Fruit fly (Drosophila melanogaster) S2 (cell line): ENCODE measurements around the gene Rgl.

ENCODE experiments used
- CG8478 ChIP-seq: fragments of >200 bp; optimal IDR thresholded peaks from 2 replicates; lab custom pipeline; 2018
- CTCF ChIP-seq, 2 experiments: fragments of >200 bp; optimal IDR thresholded peaks; 2 replicates each; lab custom pipeline; 2018

DNA sequence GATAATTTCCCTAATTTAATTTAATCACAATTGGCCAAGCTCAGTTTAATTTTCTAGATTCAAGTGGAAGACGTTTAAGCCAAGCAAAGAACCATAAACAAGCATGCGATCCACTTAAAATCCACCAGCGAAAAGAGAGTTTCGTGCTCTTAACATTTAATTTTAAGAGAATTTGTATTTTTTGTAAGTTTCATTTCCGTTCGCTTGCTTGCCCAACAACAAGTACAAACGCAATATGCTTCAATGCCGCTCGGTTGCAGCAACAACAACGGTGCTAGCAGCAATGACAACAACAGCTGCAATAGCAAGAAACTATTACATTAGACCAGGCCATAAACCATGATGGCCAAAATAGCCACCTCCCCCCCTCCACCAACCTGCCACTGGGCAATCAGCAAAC is 9.8 kb upstream of the Rgl start:
- TF ChIP-seq CTCF (optimal IDR thresholded peaks at IDR 0.05; lab: Kevin White, UChicago) (no peak), CG8478 (lab: Kevin White, UChicago) (no peak)
